Fruit fly (Drosophila melanogaster) whole organism, adult: ENCODE data around the gene CG7781.

Experiments used
- CG11617 ChIP-seq: fragments of 200-800 bp; sonication (Bioruptor generic); optimal IDR thresholded peaks from 2 replicates; lab custom pipeline; 2017; ENCODE audit warnings: mild to moderate bottlenecking, missing biosample characterization, missing genetic modification reagents, missing genetic modification characterization
- CG12768 ChIP-seq: fragments of 200-800 bp; sonication (Bioruptor generic); optimal IDR thresholded peaks from 2 replicates; lab custom pipeline; 2017; ENCODE audit warnings: missing biosample characterization, missing genetic modification characterization, mild to moderate bottlenecking, moderate library complexity, missing genetic modification reagents
- CG14711 ChIP-seq: fragments of 200-800 bp; sonication (Bioruptor generic); optimal IDR thresholded peaks from 2 replicates; lab custom pipeline; 2018; ENCODE audit warnings: missing biosample characterization, mild to moderate bottlenecking, missing genetic modification characterization, moderate library complexity
- CG1620 ChIP-seq: fragments of 200-800 bp; sonication (Bioruptor generic); optimal IDR thresholded peaks from 2 replicates; lab custom pipeline; 2016; ENCODE audit warnings: missing biosample characterization, missing genetic modification characterization
- CG33017 ChIP-seq: fragments of 200-800 bp; sonication (Bioruptor generic); optimal IDR thresholded peaks from 2 replicates; lab custom pipeline; 2018; ENCODE audit warnings: missing biosample characterization, mild to moderate bottlenecking, missing genetic modification characterization, moderate library complexity
- CG5204 ChIP-seq: fragments of 200-800 bp; sonication (Bioruptor generic); optimal IDR thresholded peaks from 2 replicates; lab custom pipeline; 2016; ENCODE audit warnings: missing biosample characterization, missing genetic modification characterization
- CG7045 ChIP-seq: fragments of 200-800 bp; sonication (Bioruptor generic); optimal IDR thresholded peaks from 2 replicates; lab custom pipeline; 2017; ENCODE audit warnings: missing biosample characterization, mild to moderate bottlenecking, missing genetic modification characterization
- CG7101 ChIP-seq: fragments of 200-800 bp; sonication (Bioruptor generic); optimal IDR thresholded peaks from 2 replicates; lab custom pipeline; 2018; ENCODE audit warnings: missing biosample characterization, mild to moderate bottlenecking, missing genetic modification characterization, moderate library complexity
- Clk ChIP-seq: fragments of 200-800 bp; sonication (Bioruptor generic); optimal IDR thresholded peaks from 2 replicates; lab custom pipeline; 2017; ENCODE audit warnings: missing biosample characterization, missing genetic modification characterization
- Crg-1 ChIP-seq: fragments of 200-800 bp; sonication (Bioruptor generic); optimal IDR thresholded peaks from 2 replicates; lab custom pipeline; 2016; ENCODE audit warnings: missing biosample characterization, missing genetic modification characterization
- Hr96 ChIP-seq: fragments of 200-800 bp; sonication (Bioruptor generic); optimal IDR thresholded peaks from 2 replicates; lab custom pipeline; 2016; ENCODE audit warnings: missing biosample characterization, missing genetic modification characterization
- Mnt ChIP-seq: fragments of 200-800 bp; sonication (Bioruptor generic); optimal IDR thresholded peaks from 2 replicates; lab custom pipeline; 2016; ENCODE audit warnings: missing biosample characterization, mild to moderate bottlenecking, missing genetic modification characterization
- bab1 ChIP-seq: fragments of 200-800 bp; sonication (Bioruptor generic); optimal IDR thresholded peaks from 3 replicates; lab custom pipeline; 2019; ENCODE audit warnings: missing biosample characterization, mild to moderate bottlenecking, missing genetic modification characterization, moderate library complexity
- cic ChIP-seq: fragments of 200-800 bp; sonication (Bioruptor generic); optimal IDR thresholded peaks from 2 replicates; lab custom pipeline; 2017; ENCODE audit warnings: missing biosample characterization, mild to moderate bottlenecking, missing genetic modification characterization, moderate library complexity
- cnc ChIP-seq, 2 experiments: fragments of >200 bp; optimal IDR thresholded peaks; 2 replicates each; lab custom pipeline; 2017
- kay ChIP-seq: fragments of 200-800 bp; sonication (Bioruptor generic); peaks from one replicate; lab custom pipeline; 2016; ENCODE audit warnings: missing biosample characterization, missing genetic modification characterization, borderline replicate concordance
- ovo ChIP-seq: fragments of 200-800 bp; sonication (Bioruptor generic); optimal IDR thresholded peaks from 2 replicates; lab custom pipeline; 2016; ENCODE audit warnings: missing biosample characterization, missing genetic modification characterization
- pad ChIP-seq: fragments of 200-800 bp; sonication (Bioruptor generic); optimal IDR thresholded peaks from 3 replicates; lab custom pipeline; 2017; ENCODE audit warnings: missing biosample characterization, missing genetic modification characterization, mild to moderate bottlenecking, moderate library complexity, missing genetic modification reagents
- tj ChIP-seq: fragments of 200-800 bp; sonication (Bioruptor generic); optimal IDR thresholded peaks from 3 replicates; lab custom pipeline; 2017; ENCODE audit warnings: missing biosample characterization, mild to moderate bottlenecking, missing genetic modification characterization, moderate library complexity
- toe ChIP-seq: fragments of 200-800 bp; sonication (Bioruptor generic); optimal IDR thresholded peaks from 2 replicates; lab custom pipeline; 2016; ENCODE audit warnings: missing biosample characterization, missing genetic modification characterization

CG7781 gene

DNA sequence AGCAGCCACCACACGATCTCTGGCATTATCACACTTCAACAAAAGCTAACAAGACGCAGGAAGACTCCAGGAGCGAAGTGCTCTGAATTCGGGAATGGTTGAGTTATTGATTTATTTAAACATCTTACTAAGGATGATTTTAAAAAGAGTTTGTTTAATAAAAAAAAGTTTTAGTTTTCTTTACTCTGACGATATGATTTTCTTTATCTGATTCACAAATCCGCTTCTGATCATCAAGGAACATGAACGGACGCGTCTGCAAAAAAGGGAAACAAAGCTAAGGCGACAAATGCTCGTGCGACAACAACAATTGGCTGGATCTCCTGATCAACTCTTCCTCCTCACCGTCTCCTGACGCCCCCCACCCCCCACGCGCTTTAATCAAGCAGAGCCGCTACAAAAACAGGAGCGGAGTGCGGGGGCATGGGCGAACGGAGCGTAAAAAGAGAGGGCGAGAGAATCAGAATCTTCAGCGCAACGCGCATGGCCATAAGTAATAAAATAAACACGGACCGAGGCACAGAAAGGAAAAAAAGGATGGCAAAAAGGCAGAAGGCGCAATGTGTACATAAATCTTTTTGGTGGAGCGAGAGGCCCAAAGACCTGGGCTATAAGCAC lies 25.9 kb downstream of the CG7781 start:
- TF ChIP-seq CG5204 (no peak), kay (GFP tag; lab: Kevin White, UChicago) (no peak), bab1 (GFP tag; lab: Kevin White, UChicago) (peak; percentile 18), ovo (GFP tag; lab: Kevin White, UChicago) (no peak), CG11617 (no peak), tj (GFP tag; lab: Kevin White, UChicago) (no peak), CG7045 (GFP tag; lab: Kevin White, UChicago) (no peak), CG1620 (GFP tag; lab: Kevin White, UChicago) (no peak)

DNA sequence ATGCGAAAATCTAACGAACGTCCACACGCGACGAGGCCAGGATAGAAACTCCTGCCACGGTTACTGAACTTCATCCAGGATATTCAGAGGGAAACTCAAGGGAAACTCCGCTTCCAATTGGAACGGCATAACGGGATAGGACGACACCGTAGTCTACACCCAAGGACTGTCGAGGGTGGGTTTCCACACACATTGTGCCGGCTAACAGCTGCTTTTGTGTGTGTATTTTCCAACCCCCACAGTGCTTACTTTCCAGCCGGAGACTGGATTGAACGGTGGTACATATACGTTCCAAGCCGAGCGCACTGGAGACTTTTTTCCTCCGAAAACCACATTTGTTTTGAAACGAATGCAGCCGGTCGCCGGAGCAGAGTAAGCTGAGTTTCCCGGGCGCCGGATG lies 28.1 kb downstream of the CG7781 start:
- TF ChIP-seq CG7101 (tag; lab: Kevin White, UChicago) (no peak), bab1 (GFP tag; lab: Kevin White, UChicago) (no peak), CG14711 (tag; lab: Kevin White, UChicago) (no peak), Mnt (GFP tag; lab: Kevin White, UChicago) (no peak), CG5204 (no peak), pad (GFP tag; lab: Kevin White, UChicago) (no peak), kay (GFP tag; lab: Kevin White, UChicago) (no peak), CG7045 (GFP tag; lab: Kevin White, UChicago) (no peak), ovo (GFP tag; lab: Kevin White, UChicago) (no peak), Clk (GFP tag; lab: Kevin White, UChicago) (no peak), toe (GFP tag; lab: Kevin White, UChicago) (no peak), CG11617 (no peak)

DNA sequence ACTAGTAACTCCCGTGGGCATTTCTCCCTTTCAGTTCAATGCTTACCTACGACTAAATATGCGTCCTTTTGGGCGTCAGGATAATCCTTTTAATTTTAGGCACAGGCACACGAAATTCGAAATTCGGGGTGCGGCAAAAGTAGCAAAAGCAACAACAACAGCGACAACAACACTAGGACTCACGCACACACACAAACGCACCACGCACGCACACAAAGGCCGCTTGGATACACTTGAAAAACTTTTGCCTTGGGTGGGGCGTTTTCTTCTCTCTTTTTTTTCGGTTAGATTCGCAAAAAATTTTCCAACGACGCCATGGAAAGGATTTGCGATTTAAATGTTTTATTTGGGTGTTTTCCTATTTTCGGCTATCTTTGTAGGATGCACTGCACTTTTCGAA lies 28.8 kb downstream of the CG7781 start:
- no peak for TF ChIP-seq CG33017

DNA sequence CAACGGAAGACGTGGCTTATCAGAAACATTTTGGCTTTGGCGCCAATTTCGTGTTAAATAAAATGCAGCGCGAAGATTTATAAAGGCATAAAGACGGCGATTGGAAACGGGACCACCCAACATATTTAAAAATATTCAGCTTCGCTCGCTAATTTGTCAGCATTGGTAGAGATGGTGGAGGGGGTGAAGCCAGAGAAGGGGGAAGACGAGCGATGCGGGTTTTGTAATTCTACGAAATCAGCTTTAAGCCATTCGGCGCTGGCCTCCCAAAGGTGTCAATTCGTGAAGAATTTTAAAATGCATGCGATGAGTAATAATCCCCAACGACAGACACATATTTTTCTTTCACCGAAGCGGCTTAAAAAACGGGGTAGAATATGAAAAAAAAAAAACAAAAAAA lies 31.2 kb downstream of the CG7781 start:
- TF ChIP-seq tj (GFP tag; lab: Kevin White, UChicago) = peak; percentile 98
- TF ChIP-seq Crg-1 (GFP tag; lab: Kevin White, UChicago) = no peak

DNA sequence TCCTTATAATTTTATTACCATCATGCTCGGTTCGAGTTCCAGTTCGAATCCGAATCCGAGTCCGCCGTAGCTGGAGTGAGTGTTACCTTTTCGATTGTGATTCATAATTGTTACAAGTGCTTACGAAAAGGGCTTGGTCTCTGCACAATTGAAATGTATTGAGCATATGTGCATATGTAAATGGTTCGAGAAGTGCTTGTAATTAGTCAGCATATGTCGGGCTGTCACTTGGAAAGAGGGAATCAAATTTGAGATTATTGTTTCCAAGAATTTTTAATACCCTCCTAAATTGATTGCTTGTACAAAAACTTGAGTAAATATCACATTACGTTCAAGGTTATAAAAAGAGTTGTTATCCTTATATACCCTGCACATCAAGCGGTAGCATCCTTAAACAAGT lies 31.8 kb downstream of the CG7781 start:
- TF ChIP-seq CG5204 (no peak), CG14711 (tag; lab: Kevin White, UChicago) (no peak), Mnt (GFP tag; lab: Kevin White, UChicago) (no peak), cnc (optimal IDR thresholded peaks at IDR 0.05; lab: Kevin White, UChicago) (no peak), Clk (GFP tag; lab: Kevin White, UChicago) (no peak), CG12768 (GFP tag; lab: Kevin White, UChicago) (no peak)

DNA sequence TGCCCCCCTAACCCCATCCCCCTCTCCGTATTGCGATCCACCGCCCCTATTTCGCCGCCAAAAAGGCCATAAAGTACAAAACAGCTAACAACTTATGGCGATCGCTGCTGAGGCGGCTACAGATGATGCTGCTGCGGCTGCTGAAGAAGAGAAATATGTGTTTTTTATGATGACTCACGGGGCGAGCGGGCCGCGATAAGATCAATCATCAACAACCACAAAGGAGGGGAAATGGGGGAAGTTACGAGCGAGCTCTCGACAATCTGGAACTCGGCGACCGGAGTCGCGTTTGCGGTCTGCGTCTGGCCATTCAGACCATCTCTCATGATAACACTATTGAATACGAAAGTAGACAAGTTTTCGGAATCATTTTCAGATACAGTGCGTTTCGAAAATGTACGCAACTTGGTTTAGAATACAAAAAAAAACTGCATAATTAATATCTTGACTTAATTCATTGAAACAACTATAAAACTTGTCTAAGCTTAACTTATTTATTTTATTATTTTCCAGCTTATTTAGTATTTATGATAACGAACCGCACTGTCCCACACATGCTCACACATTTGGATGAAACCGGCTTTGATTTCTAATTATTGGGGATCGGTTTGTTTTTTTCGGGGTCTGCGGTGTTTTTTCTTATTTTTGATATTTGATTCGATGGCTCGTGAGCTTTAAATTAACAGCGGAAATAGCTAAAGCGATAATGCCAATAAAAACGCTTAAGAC lies 32.9 kb downstream of the CG7781 start:
- TF ChIP-seq CG7101 (tag; lab: Kevin White, UChicago) (peak; percentile 3), Hr96 (GFP tag; lab: Kevin White, UChicago) (no peak), CG33017 (no peak), CG11617 (no peak), bab1 (GFP tag; lab: Kevin White, UChicago) (peak; percentile 27), Mnt (GFP tag; lab: Kevin White, UChicago) (no peak), cnc (optimal IDR thresholded peaks at IDR 0.05; lab: Kevin White, UChicago) (no peak), kay (GFP tag; lab: Kevin White, UChicago) (peak; percentile 59), CG1620 (GFP tag; lab: Kevin White, UChicago) (no peak)

DNA sequence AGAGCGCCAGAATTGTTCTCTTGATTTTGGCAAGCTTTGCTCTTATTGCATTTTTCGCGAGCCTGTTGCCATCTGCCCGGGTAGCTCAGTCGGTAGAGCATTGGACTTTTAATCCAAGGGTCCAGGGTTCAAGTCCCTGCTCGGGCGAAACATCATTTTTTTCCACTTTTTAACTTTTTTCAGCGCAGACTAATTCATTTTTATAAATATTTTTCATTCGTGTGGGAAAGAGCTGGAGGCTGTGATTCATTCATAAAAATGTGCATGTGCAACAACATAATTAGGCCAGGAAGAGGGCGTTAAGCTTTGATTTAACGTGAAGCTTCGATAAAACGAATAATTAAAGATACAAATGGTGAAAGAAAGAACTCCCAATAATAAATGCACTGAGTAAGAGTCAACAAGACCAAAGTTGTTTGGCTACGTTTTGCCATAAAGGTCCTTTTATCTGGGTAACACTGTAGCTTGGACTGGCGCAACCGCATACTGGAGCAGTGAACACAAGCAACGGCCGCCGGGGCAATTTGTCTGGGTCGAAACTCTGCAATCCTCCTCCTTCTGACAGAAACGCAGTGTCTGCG lies 34.5 kb downstream of the CG7781 start:
- peak; percentile 3 for TF ChIP-seq CG7045 (GFP tag; lab: Kevin White, UChicago)
- TF ChIP-seq kay (GFP tag; lab: Kevin White, UChicago) = peak; percentile 65
- TF ChIP-seq Mnt (GFP tag; lab: Kevin White, UChicago) = no peak
- no peak for TF ChIP-seq cnc (optimal IDR thresholded peaks at IDR 0.05; lab: Kevin White, UChicago)
- no peak for TF ChIP-seq cic (GFP tag; lab: Kevin White, UChicago)

DNA sequence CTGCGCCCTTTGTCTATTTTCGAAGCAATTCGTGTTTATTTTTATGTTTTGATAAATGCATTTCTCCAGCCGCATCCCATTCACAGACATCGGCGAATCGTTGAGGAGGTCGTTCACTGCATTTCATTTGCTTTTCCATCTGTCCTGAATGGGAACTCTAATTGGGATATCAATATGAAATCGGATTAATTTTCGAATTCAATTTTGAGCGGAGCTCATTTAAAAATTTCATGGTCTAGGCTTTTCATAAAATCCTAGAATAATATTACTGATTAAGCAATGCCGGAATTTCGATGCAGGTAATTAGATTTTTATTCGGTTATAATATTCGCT lies 35.2 kb downstream of the CG7781 start:
- TF ChIP-seq toe (GFP tag; lab: Kevin White, UChicago) (no peak), CG11617 (no peak), CG1620 (GFP tag; lab: Kevin White, UChicago) (no peak), Crg-1 (GFP tag; lab: Kevin White, UChicago) (no peak), CG14711 (tag; lab: Kevin White, UChicago) (no peak), bab1 (GFP tag; lab: Kevin White, UChicago) (no peak), cic (GFP tag; lab: Kevin White, UChicago) (no peak), CG7101 (tag; lab: Kevin White, UChicago) (no peak)
